Worm (Caenorhabditis elegans): ENCODE data around the gene pas-6.

- no peak for TF ChIP-seq flt-1 (GFP tag; IDR thresholded peaks at IDR 0.05)
- no peak for TF ChIP-seq ztf-23 (GFP tag; IDR thresholded peaks at IDR 0.05)
- TF ChIP-seq T22C8.4 (GFP tag; IDR thresholded peaks at IDR 0.05), result no peak
- TF ChIP-seq cog-1 (tag; optimal IDR thresholded peaks at IDR 0.05), result no peak
These were observed 46.6 kb upstream of the pas-6 start, which contains the start of gene acy-4 for ce11 chrV:5630792-5631191.
